Fruit fly (Drosophila melanogaster): ENCODE data around the gene NijA.

NijA gene

dm6 chr3L:10740707-10741106, 44.0 kb upstream of the NijA start (continued):
- no peak for TF ChIP-seq wor (GFP tag; IDR thresholded peaks at IDR 0.05)
- TF ChIP-seq scrt (GFP tag; optimal IDR thresholded peaks at IDR 0.05): no peak
- peak; percentile 5 for TF ChIP-seq Abd-B (GFP tag; optimal IDR thresholded peaks at IDR 0.05)
- TF ChIP-seq Deaf1 (tag; optimal IDR thresholded peaks at IDR 0.05): no peak
- TF ChIP-seq Aef1 (GFP tag; IDR thresholded peaks at IDR 0.05): no peak
- TF ChIP-seq CG31388 (GFP tag; optimal IDR thresholded peaks at IDR 0.05): no peak
- no peak for TF ChIP-seq ttk (GFP tag; IDR thresholded peaks at IDR 0.05)
- TF ChIP-seq Hr39 (optimal IDR thresholded peaks at IDR 0.05): no peak
- TF ChIP-seq fd102C (GFP tag; optimal IDR thresholded peaks at IDR 0.05): no peak
- peak; percentile 40 for TF ChIP-seq slbo (GFP tag; IDR thresholded peaks at IDR 0.05)
- TF ChIP-seq CG8089 (GFP tag; optimal IDR thresholded peaks at IDR 0.05): no peak
- no peak for TF ChIP-seq CG12219 (GFP tag; optimal IDR thresholded peaks at IDR 0.05)
- TF ChIP-seq danr (GFP tag; IDR thresholded peaks at IDR 0.05): no peak
- TF ChIP-seq CG7839 (tag; optimal IDR thresholded peaks at IDR 0.05): peak; percentile 54
- TF ChIP-seq btn (GFP tag; optimal IDR thresholded peaks at IDR 0.05): no peak
- TF ChIP-seq run (tag; optimal IDR thresholded peaks at IDR 0.05): no peak
- no peak for TF ChIP-seq dmrt99B (tag; optimal IDR thresholded peaks at IDR 0.05)
- no peak for TF ChIP-seq CG17361 (GFP tag; IDR thresholded peaks at IDR 0.05)
- TF ChIP-seq D (optimal IDR thresholded peaks at IDR 0.05): no peak
- TF ChIP-seq D (GFP tag; optimal IDR thresholded peaks at IDR 0.05): no peak
- no peak for TF ChIP-seq onecut (GFP tag; IDR thresholded peaks at IDR 0.05)
- no peak for TF ChIP-seq CG10654 (GFP tag; optimal IDR thresholded peaks at IDR 0.05)
- TF ChIP-seq ERR (GFP tag; optimal IDR thresholded peaks at IDR 0.05): no peak
- no peak for TF ChIP-seq az2 (GFP tag; optimal IDR thresholded peaks at IDR 0.05)
- no peak for TF ChIP-seq crp (GFP tag; optimal IDR thresholded peaks at IDR 0.05)
- TF ChIP-seq CG10565 (GFP tag; optimal IDR thresholded peaks at IDR 0.05): no peak
- no peak for TF ChIP-seq cato (GFP tag; optimal IDR thresholded peaks at IDR 0.05; ENCODE audit: borderline replicate concordance)
- TF ChIP-seq aop (GFP tag; IDR thresholded peaks at IDR 0.05): no peak
- TF ChIP-seq CG9727 (GFP tag; optimal IDR thresholded peaks at IDR 0.05): peak; percentile 4
- TF ChIP-seq Dek (tag; optimal IDR thresholded peaks at IDR 0.05): no peak
- TF ChIP-seq CG4360 (GFP tag; IDR thresholded peaks at IDR 0.05): no peak
- no peak for TF ChIP-seq chinmo (GFP tag; IDR thresholded peaks at IDR 0.05; ENCODE audit: partially characterized antibody)
- no peak for TF ChIP-seq gcm2 (GFP tag; optimal IDR thresholded peaks at IDR 0.05)
- TF ChIP-seq CG13424 (tag; optimal IDR thresholded peaks at IDR 0.05): no peak
- TF ChIP-seq Atf-2 (GFP tag; optimal IDR thresholded peaks at IDR 0.05): no peak
- TF ChIP-seq Sox102F (GFP tag; optimal IDR thresholded peaks at IDR 0.05): peak; percentile 26
- TF ChIP-seq gt (GFP tag; IDR thresholded peaks at IDR 0.05): no peak
- no peak for TF ChIP-seq Dll (GFP tag; IDR thresholded peaks at IDR 0.05; ENCODE audit: partially characterized antibody)
- no peak for TF ChIP-seq CG30020 (tag; optimal IDR thresholded peaks at IDR 0.05)
- TF ChIP-seq CG16813 (GFP tag; IDR thresholded peaks at IDR 0.05; ENCODE audit: partially characterized antibody): no peak
- peak; percentile 1 for TF ChIP-seq CG30403 (GFP tag; optimal IDR thresholded peaks at IDR 0.05)
- no peak for TF ChIP-seq sr (GFP tag; IDR thresholded peaks at IDR 0.05)
- TF ChIP-seq Oli (tag; optimal IDR thresholded peaks at IDR 0.05): peak; percentile 13
- TF ChIP-seq fru (optimal IDR thresholded peaks at IDR 0.05): no peak
- TF ChIP-seq sens-2 (GFP tag; IDR thresholded peaks at IDR 0.05): no peak
- TF ChIP-seq CG7556 (GFP tag; optimal IDR thresholded peaks at IDR 0.05): peak; percentile 55
- no peak for TF ChIP-seq CG10462 (GFP tag; optimal IDR thresholded peaks at IDR 0.05)
- no peak for TF ChIP-seq Ssrp (tag; optimal IDR thresholded peaks at IDR 0.05)
- TF ChIP-seq CG10543 (GFP tag; optimal IDR thresholded peaks at IDR 0.05): peak; percentile 4
- TF ChIP-seq CG10147 (GFP tag; optimal IDR thresholded peaks at IDR 0.05): no peak
- TF ChIP-seq Chrac-16 (GFP tag; optimal IDR thresholded peaks at IDR 0.05): no peak
- no peak for TF ChIP-seq CG2116 (GFP tag; optimal IDR thresholded peaks at IDR 0.05)
- TF ChIP-seq ftz-f1 (GFP tag; optimal IDR thresholded peaks at IDR 0.05): no peak
